Worm (Caenorhabditis elegans) whole organism, L3 larva: ENCODE results near the gene gsnl-1.

Experiments used
- ZK546.5 ChIP-seq: sonication (generic microtip); optimal IDR thresholded peaks from 2 replicates; lab custom pipeline; 2017; ENCODE audit warnings: missing biosample characterization, missing genetic modification characterization
- aly-2 ChIP-seq: fragments of 150-350 bp; optimal IDR thresholded peaks from 2 replicates; lab custom pipeline; 2014; ENCODE audit warnings: missing biosample characterization, missing genetic modification characterization
- ama-1 ChIP-seq: fragments of 150-350 bp; optimal IDR thresholded peaks from 2 replicates; lab custom pipeline; 2018
- ceh-16 ChIP-seq: sonication (generic microtip); optimal IDR thresholded peaks from 2 replicates; lab custom pipeline; 2017; ENCODE audit warnings: missing biosample characterization, missing genetic modification characterization
- ceh-28 ChIP-seq: fragments of 150-350 bp; optimal IDR thresholded peaks from 2 replicates; lab custom pipeline; 2014; ENCODE audit warnings: missing biosample characterization, missing genetic modification reagents, missing genetic modification characterization
- ceh-82 ChIP-seq: fragments of 150-350 bp; optimal IDR thresholded peaks from 2 replicates; lab custom pipeline; 2014; ENCODE audit warnings: missing biosample characterization, missing genetic modification characterization
- ceh-9 ChIP-seq: sonication (generic microtip); optimal IDR thresholded peaks from 2 replicates; lab custom pipeline; 2018; ENCODE audit warnings: missing biosample characterization, missing genetic modification characterization
- daf-12 ChIP-seq: fragments of 150-350 bp; optimal IDR thresholded peaks from 2 replicates; lab custom pipeline; 2014; ENCODE audit warnings: missing biosample characterization, missing genetic modification reagents, missing genetic modification characterization
- egl-27 ChIP-seq: sonication (generic microtip); optimal IDR thresholded peaks from 4 replicates; lab custom pipeline; 2017; ENCODE audit warnings: missing biosample characterization, missing genetic modification reagents, missing genetic modification characterization
- egl-5 ChIP-seq: fragments of 150-350 bp; optimal IDR thresholded peaks from 2 replicates; lab custom pipeline; 2017; ENCODE audit warnings: missing biosample characterization, missing genetic modification reagents, missing genetic modification characterization, inconsistent platforms
- elt-1 ChIP-seq: fragments of 150-350 bp; optimal IDR thresholded peaks from 2 replicates; lab custom pipeline; 2014; ENCODE audit warnings: missing biosample characterization, missing genetic modification characterization
- elt-2 ChIP-seq: sonication (generic microtip); optimal IDR thresholded peaks from 2 replicates; lab custom pipeline; 2016; ENCODE audit warnings: missing genetic modification reagents, mild to moderate bottlenecking, missing genetic modification characterization, missing compliant biosample characterization
- elt-3 ChIP-seq, 3 experiments: fragments of 150-350 bp in 1 of 3; sonication (generic microtip) in 2 of 3; optimal IDR thresholded peaks; 2 replicates in 2 of 3; 4 replicates in 1 of 3; lab custom pipeline; 2014 to 2017; ENCODE audit warnings: missing biosample characterization in 3 of 3, missing genetic modification characterization in 3 of 3
- eor-1 ChIP-seq, 2 experiments: fragments of 150-350 bp; optimal IDR thresholded peaks; 2 replicates each; lab custom pipeline; 2014 to 2018; ENCODE audit warnings: missing biosample characterization in 2 of 2, missing genetic modification characterization in 2 of 2
- fkh-10 ChIP-seq: sonication (generic microtip); optimal IDR thresholded peaks from 2 replicates; lab custom pipeline; 2017; ENCODE audit warnings: missing biosample characterization, missing genetic modification reagents, missing genetic modification characterization
- jun-1 ChIP-seq: fragments of 150-350 bp; optimal IDR thresholded peaks from 2 replicates; lab custom pipeline; 2014; ENCODE audit warnings: missing biosample characterization, missing genetic modification reagents, missing genetic modification characterization
- lin-15B ChIP-seq: fragments of 150-350 bp; optimal IDR thresholded peaks from 2 replicates; lab custom pipeline; 2014; ENCODE audit warnings: missing biosample characterization, missing genetic modification characterization
- lin-39 ChIP-seq: fragments of 150-350 bp; optimal IDR thresholded peaks from 2 replicates; lab custom pipeline; 2018; ENCODE audit warnings: missing biosample characterization, missing genetic modification reagents, missing genetic modification characterization
- lsy-12 ChIP-seq: sonication (generic microtip); optimal IDR thresholded peaks from 2 replicates; lab custom pipeline; 2016; ENCODE audit warnings: mild to moderate bottlenecking, missing genetic modification characterization, missing compliant biosample characterization
- mdl-1 ChIP-seq: fragments of 150-350 bp; optimal IDR thresholded peaks from 2 replicates; lab custom pipeline; 2014; ENCODE audit warnings: missing biosample characterization, missing genetic modification characterization
- mml-1 ChIP-seq: fragments of 150-350 bp; sonication (generic microtip); optimal IDR thresholded peaks from 3 replicates; lab custom pipeline; 2014; ENCODE audit warnings: missing biosample characterization, missing genetic modification characterization
- nfya-1 ChIP-seq: sonication (generic microtip); optimal IDR thresholded peaks from 2 replicates; lab custom pipeline; 2017; ENCODE audit warnings: missing genetic modification characterization, mild to moderate bottlenecking, missing compliant biosample characterization, antibody characterized with exemption, moderate library complexity; ENCODE audit not compliant: insufficient read depth
- nhr-12 ChIP-seq: fragments of 150-350 bp; optimal IDR thresholded peaks from 2 replicates; lab custom pipeline; 2014; ENCODE audit warnings: missing biosample characterization, missing genetic modification characterization
- nhr-23 ChIP-seq: fragments of 150-350 bp; optimal IDR thresholded peaks from 2 replicates; lab custom pipeline; 2014; ENCODE audit warnings: missing biosample characterization, missing genetic modification reagents, missing genetic modification characterization
- nhr-237 ChIP-seq: fragments of 150-350 bp; optimal IDR thresholded peaks from 2 replicates; lab custom pipeline; 2014; ENCODE audit warnings: missing biosample characterization, missing genetic modification characterization
- nhr-25 ChIP-seq: sonication (generic microtip); optimal IDR thresholded peaks from 2 replicates; lab custom pipeline; 2017; ENCODE audit warnings: missing biosample characterization, missing genetic modification characterization
- nhr-28 ChIP-seq: fragments of 150-350 bp; optimal IDR thresholded peaks from 2 replicates; lab custom pipeline; 2014; ENCODE audit warnings: missing biosample characterization, missing genetic modification characterization
- nhr-43 ChIP-seq: sonication (generic microtip); optimal IDR thresholded peaks from 2 replicates; lab custom pipeline; 2016; ENCODE audit warnings: mild to moderate bottlenecking, missing genetic modification characterization, missing compliant biosample characterization; ENCODE audit not compliant: poor library complexity, severe bottlenecking
- nhr-76 ChIP-seq: fragments of 150-350 bp; sonication (generic microtip); optimal IDR thresholded peaks from 5 replicates; lab custom pipeline; 2014; ENCODE audit warnings: missing biosample characterization, missing genetic modification characterization
- nhr-77 ChIP-seq: fragments of 150-350 bp; optimal IDR thresholded peaks from 2 replicates; lab custom pipeline; 2014; ENCODE audit warnings: missing biosample characterization, missing genetic modification characterization
- pha-4 ChIP-seq: fragments of 150-350 bp; optimal IDR thresholded peaks from 2 replicates; lab custom pipeline; 2014; ENCODE audit warnings: missing biosample characterization, missing genetic modification reagents, missing genetic modification characterization
- pqm-1 ChIP-seq: fragments of 150-350 bp; optimal IDR thresholded peaks from 2 replicates; lab custom pipeline; 2017; ENCODE audit warnings: missing biosample characterization, missing genetic modification characterization, inconsistent platforms
- sea-2 ChIP-seq: fragments of 150-350 bp; sonication (generic microtip); optimal IDR thresholded peaks from 4 replicates; lab custom pipeline; 2014; ENCODE audit warnings: missing biosample characterization, missing genetic modification reagents, missing genetic modification characterization
- skn-1 ChIP-seq: fragments of 150-350 bp; optimal IDR thresholded peaks from 2 replicates; lab custom pipeline; 2014; ENCODE audit warnings: missing biosample characterization, missing genetic modification characterization
- snpc-4 ChIP-seq: fragments of 150-350 bp; optimal IDR thresholded peaks from 2 replicates; lab custom pipeline; 2014; ENCODE audit warnings: missing biosample characterization, missing genetic modification characterization
- unc-39 ChIP-seq: sonication (generic microtip); optimal IDR thresholded peaks from 4 replicates; lab custom pipeline; 2017; ENCODE audit warnings: missing biosample characterization, missing genetic modification characterization
- ztf-11 ChIP-seq: fragments of 150-350 bp; optimal IDR thresholded peaks from 2 replicates; lab custom pipeline; 2014; ENCODE audit warnings: missing biosample characterization, missing genetic modification characterization
- ztf-4 ChIP-seq: fragments of 150-350 bp; optimal IDR thresholded peaks from 2 replicates; lab custom pipeline; 2014; ENCODE audit warnings: missing biosample characterization, missing genetic modification characterization

The gsnl-1 gene

ce11 chrV:9516280-9516679 lies 19.4 kb downstream of the gsnl-1 start:
- TF ChIP-seq pqm-1 (peak; percentile 88), lsy-12 (peak; percentile 20), ztf-11 (tag; lab: Kevin White, UChicago) (no peak), nhr-25 (tag; lab: Kevin White, UChicago) (peak; percentile 26), nhr-43 (tag; lab: Kevin White, UChicago) (peak; percentile 68), jun-1 (tag; lab: Kevin White, UChicago) (peak; percentile 69), ZK546.5 (tag; lab: Kevin White, UChicago) (no peak), ceh-82 (tag; lab: Kevin White, UChicago) (no peak), skn-1 (tag; lab: Kevin White, UChicago) (no peak), nhr-23 (peak; percentile 86), elt-3 (tag; optimal IDR thresholded peaks at IDR 0.05; lab: Kevin White, UChicago) (peak in 2 of 3 experiments; percentile 41 to 56), elt-2 (tag; lab: Kevin White, UChicago) (peak; percentile 51)

DNA sequence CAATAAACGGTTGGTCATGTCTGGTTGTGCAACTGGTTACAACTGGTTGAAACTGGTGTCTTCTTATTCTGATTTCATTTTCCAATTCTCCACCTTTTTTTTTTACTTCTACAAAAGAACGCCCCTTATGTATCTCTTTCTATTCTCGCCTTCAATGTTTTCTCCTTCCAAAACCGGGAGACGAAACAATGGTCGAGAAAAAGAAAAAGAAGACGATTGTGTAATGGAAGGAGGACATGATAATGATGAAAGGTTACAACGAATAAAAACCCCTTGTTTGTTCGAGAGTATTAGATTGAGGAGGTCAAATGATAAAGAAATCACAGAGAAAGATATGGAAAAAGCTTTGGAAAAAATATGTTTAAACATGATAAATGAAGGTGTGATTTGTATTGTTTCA lies 22.0 kb downstream of the gsnl-1 start, which contains the start of gene C50F4.8:
Gene C50F4.8 (minus strand): TSS at position 28 of the 400 bp plus-strand sequence.
- TF ChIP-seq nhr-25 (tag; lab: Kevin White, UChicago) = no peak
- no peak for TF ChIP-seq aly-2
- no peak for TF ChIP-seq lin-15B (tag; lab: Kevin White, UChicago)
- no peak for TF ChIP-seq egl-27 (tag; lab: Kevin White, UChicago)
- no peak for TF ChIP-seq nhr-28 (tag; lab: Kevin White, UChicago)
- no peak for TF ChIP-seq fkh-10
- TF ChIP-seq pha-4 (tag; lab: Kevin White, UChicago) = no peak
- peak; percentile 37 for TF ChIP-seq ama-1
- TF ChIP-seq nhr-237 (tag; lab: Kevin White, UChicago) = no peak
- TF ChIP-seq ztf-11 (tag; lab: Kevin White, UChicago) = no peak
- peak; percentile 55 for TF ChIP-seq nhr-23
- TF ChIP-seq mdl-1 = no peak
- TF ChIP-seq elt-3 (tag; optimal IDR thresholded peaks at IDR 0.05; lab: Kevin White, UChicago) = no peak

DNA sequence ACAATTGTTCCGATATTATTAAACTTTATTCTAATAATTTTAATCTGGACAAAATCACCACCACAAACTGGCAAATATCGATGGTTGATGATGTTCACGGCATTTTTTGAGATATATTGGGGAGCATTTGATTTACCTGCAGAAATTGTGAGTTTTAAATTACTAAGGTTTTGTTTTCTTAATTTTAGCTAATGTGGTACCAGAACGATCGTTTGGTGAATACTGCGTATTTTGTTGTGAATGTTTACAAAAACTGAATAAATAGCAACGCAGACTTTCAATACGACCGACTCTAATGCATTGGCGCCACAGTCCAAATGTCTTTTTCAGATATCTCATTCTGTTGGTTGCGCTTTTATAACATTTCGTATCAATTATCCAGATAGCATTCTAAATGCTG lies 24.9 kb downstream of the gsnl-1 start:
- no peak for TF ChIP-seq nhr-237 (tag; lab: Kevin White, UChicago)
- TF ChIP-seq ceh-28 (tag; lab: Kevin White, UChicago) = no peak
- TF ChIP-seq eor-1 (tag; optimal IDR thresholded peaks at IDR 0.05; lab: Kevin White, UChicago) = no peak
- no peak for TF ChIP-seq ceh-16 (tag; lab: Kevin White, UChicago)
- no peak for TF ChIP-seq nfya-1 (tag; lab: Kevin White, UChicago)
- no peak for TF ChIP-seq mdl-1
- no peak for TF ChIP-seq mml-1
- TF ChIP-seq lin-39 (tag; lab: Kevin White, UChicago) = no peak
- no peak for TF ChIP-seq unc-39 (tag; lab: Kevin White, UChicago)
- TF ChIP-seq snpc-4 (tag; lab: Kevin White, UChicago) = no peak
- no peak for TF ChIP-seq fkh-10
- no peak for TF ChIP-seq nhr-76 (tag; lab: Kevin White, UChicago)
- no peak for TF ChIP-seq elt-3 (tag; optimal IDR thresholded peaks at IDR 0.05; lab: Kevin White, UChicago)
- no peak for TF ChIP-seq elt-1 (tag; lab: Kevin White, UChicago)
- no peak for TF ChIP-seq nhr-43 (tag; lab: Kevin White, UChicago)
- no peak for TF ChIP-seq nhr-77 (tag; lab: Kevin White, UChicago)
- no peak for TF ChIP-seq ztf-4 (tag; lab: Kevin White, UChicago)

ce11 chrV:9524099-9524498 lies 27.3 kb downstream of the gsnl-1 start, which contains the start of gene C50F4.9:
C50F4.9 (minus strand) TSS chrV:9524199.
- no peak for TF ChIP-seq nfya-1 (tag; lab: Kevin White, UChicago)
- no peak for TF ChIP-seq nhr-12 (tag; lab: Kevin White, UChicago)
- no peak for TF ChIP-seq egl-27 (tag; lab: Kevin White, UChicago)
- TF ChIP-seq pqm-1 = no peak
- TF ChIP-seq nhr-23 = no peak
- no peak for TF ChIP-seq sea-2 (GFP tag; lab: Kevin White, UChicago)
- TF ChIP-seq daf-12 = no peak
- TF ChIP-seq nhr-43 (tag; lab: Kevin White, UChicago) = no peak
- TF ChIP-seq ceh-9 (tag; lab: Kevin White, UChicago) = no peak
- TF ChIP-seq snpc-4 (tag; lab: Kevin White, UChicago) = no peak
- TF ChIP-seq egl-5 = no peak
